ENCODE assay signal across 5 fruit fly cellular contexts in the genomic region with DNA sequence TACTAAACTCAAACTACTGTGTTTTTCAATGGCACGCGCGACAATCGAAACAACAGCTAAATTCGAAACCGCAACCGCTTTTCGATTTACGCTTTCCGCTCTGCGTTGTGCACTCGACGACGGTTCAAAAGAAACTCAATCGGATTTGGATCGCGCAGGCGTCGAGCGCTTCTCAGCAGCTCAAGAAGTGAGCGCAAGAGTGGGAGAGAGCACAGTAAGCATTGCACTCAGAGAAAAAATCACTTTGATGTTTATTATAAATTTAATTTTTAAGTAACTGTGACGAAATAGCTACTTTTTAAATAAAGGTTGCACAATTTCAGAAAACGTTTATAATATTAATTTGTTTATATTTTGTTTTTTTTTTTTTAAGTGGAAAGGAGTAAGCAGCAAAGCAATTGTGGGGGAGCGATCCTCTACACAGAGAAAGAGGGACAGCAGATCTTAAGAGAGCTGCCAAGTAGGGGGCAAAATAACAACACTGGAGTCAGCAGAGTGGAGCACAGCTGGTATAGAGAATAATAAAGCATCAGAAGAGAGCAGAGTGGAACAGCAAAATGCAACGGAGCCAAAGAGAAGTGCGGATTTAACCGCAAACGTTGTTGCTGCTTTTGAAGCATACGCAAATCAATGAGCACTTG.
A peak's percentile ranks its signal among the peaks of the same experiment; 100 is the strongest.
TF ChIP-seq lines count a peak whose summit lies in the region.

No protein-coding gene starts in this region.

- peak; percentile 67 for TF ChIP-seq CTCF in whole organism, embryonic (GFP tag; optimal IDR thresholded peaks at IDR 0.05; lab: Kevin White, UChicago)

TF ChIP-seq in whole organism, adult, 20 proteins besides CTCF, POLR2A, EP300 and RAD21 (continues in another document):
- TF ChIP-seq Hr96 (GFP tag; optimal IDR thresholded peaks at IDR 0.05; lab: Kevin White, UChicago) (peak; percentile 77), CG11617 (GFP tag; optimal IDR thresholded peaks at IDR 0.05; lab: Kevin White, UChicago) (peak; percentile 96), Mnt (GFP tag; optimal IDR thresholded peaks at IDR 0.05; lab: Kevin White, UChicago) (peak; percentile 88), CG33017 (tag; optimal IDR thresholded peaks at IDR 0.05; lab: Kevin White, UChicago) (peak; percentile 95), CG5204 (GFP tag; optimal IDR thresholded peaks at IDR 0.05; lab: Kevin White, UChicago) (peak; percentile 89), cic (GFP tag; optimal IDR thresholded peaks at IDR 0.05; lab: Kevin White, UChicago) (peak; percentile 54), tj (GFP tag; optimal IDR thresholded peaks at IDR 0.05; lab: Kevin White, UChicago) (peak; percentile 89), CG7101 (tag; optimal IDR thresholded peaks at IDR 0.05; lab: Kevin White, UChicago) (peak; percentile 98), CG1620 (GFP tag; optimal IDR thresholded peaks at IDR 0.05; lab: Kevin White, UChicago) (peak; percentile 91), Clk (GFP tag; optimal IDR thresholded peaks at IDR 0.05; lab: Kevin White, UChicago) (peak; percentile 90), cnc (optimal IDR thresholded peaks at IDR 0.05; lab: Kevin White, UChicago) (no peak), ovo (GFP tag; optimal IDR thresholded peaks at IDR 0.05; lab: Kevin White, UChicago) (peak; percentile 76), bab1 (GFP tag; optimal IDR thresholded peaks at IDR 0.05; lab: Kevin White, UChicago) (peak; percentile 98), pad (GFP tag; optimal IDR thresholded peaks at IDR 0.05; lab: Kevin White, UChicago) (peak; percentile 94), CG12768 (GFP tag; optimal IDR thresholded peaks at IDR 0.05; lab: Kevin White, UChicago) (peak; percentile 94), kay (GFP tag; lab: Kevin White, UChicago; ENCODE audit: borderline replicate concordance) (peak; percentile 97)

TF ChIP-seq in whole organism, embryonic, 481 proteins besides CTCF, POLR2A, EP300 and RAD21 (continues in another document):
- TF ChIP-seq zen (tag; optimal IDR thresholded peaks at IDR 0.05; lab: Kevin White, UChicago), result peak; percentile 98
- TF ChIP-seq Tbp (GFP tag; optimal IDR thresholded peaks at IDR 0.05; lab: Kevin White, UChicago), result no peak
- peak; percentile 93 for TF ChIP-seq CG12744 (GFP tag; optimal IDR thresholded peaks at IDR 0.05; lab: Kevin White, UChicago)
- TF ChIP-seq CG3407 (GFP tag; optimal IDR thresholded peaks at IDR 0.05; lab: Kevin White, UChicago), result peak; percentile 98
- peak; percentile 100 for TF ChIP-seq vvl (GFP tag; IDR thresholded peaks at IDR 0.05; lab: Robert Waterston, UW)
- peak; percentile 98 for TF ChIP-seq ken (GFP tag; IDR thresholded peaks at IDR 0.05; lab: Robert Waterston, UW)
- peak; percentile 98 for TF ChIP-seq sens-2 (GFP tag; IDR thresholded peaks at IDR 0.05; lab: Robert Waterston, UW)
- TF ChIP-seq CG11696 (GFP tag; IDR thresholded peaks at IDR 0.05; lab: Robert Waterston, UW), result peak; percentile 96
- peak; percentile 73 for TF ChIP-seq Nf-YC (tag; optimal IDR thresholded peaks at IDR 0.05; lab: Kevin White, UChicago)
- TF ChIP-seq CG14710 (tag; optimal IDR thresholded peaks at IDR 0.05; lab: Kevin White, UChicago), result peak; percentile 98
- peak; percentile 75 for TF ChIP-seq CG7786 (GFP tag; optimal IDR thresholded peaks at IDR 0.05; lab: Kevin White, UChicago)
- peak; percentile 96 for TF ChIP-seq Hmr (GFP tag; optimal IDR thresholded peaks at IDR 0.05; lab: Kevin White, UChicago)
- peak; percentile 95 for TF ChIP-seq CG3838 (GFP tag; optimal IDR thresholded peaks at IDR 0.05; lab: Kevin White, UChicago)
- TF ChIP-seq Sin3A (optimal IDR thresholded peaks at IDR 0.05; lab: Kevin White, UChicago), result no peak
- peak; percentile 67 for TF ChIP-seq zfh2 (GFP tag; optimal IDR thresholded peaks at IDR 0.05; lab: Kevin White, UChicago)
- TF ChIP-seq CG17186 (GFP tag; optimal IDR thresholded peaks at IDR 0.05; lab: Kevin White, UChicago), result peak; percentile 81
- peak; percentile 98 for TF ChIP-seq CG7839 (tag; optimal IDR thresholded peaks at IDR 0.05; lab: Kevin White, UChicago)

TF ChIP-seq in whole organism, prepupa, 60 proteins besides CTCF, POLR2A, EP300 and RAD21 (continues in another document):
- TF ChIP-seq Lpt (GFP tag; optimal IDR thresholded peaks at IDR 0.05; lab: Kevin White, UChicago) (peak; percentile 99), CG4318 (GFP tag; optimal IDR thresholded peaks at IDR 0.05; lab: Kevin White, UChicago) (peak; percentile 95), Hr39 (GFP tag; optimal IDR thresholded peaks at IDR 0.05; lab: Kevin White, UChicago) (peak; percentile 93), fd59A (GFP tag; optimal IDR thresholded peaks at IDR 0.05; lab: Kevin White, UChicago) (peak; percentile 96), fd85E (GFP tag; optimal IDR thresholded peaks at IDR 0.05; lab: Kevin White, UChicago) (peak; percentile 96), CG6808 (GFP tag; optimal IDR thresholded peaks at IDR 0.05; lab: Kevin White, UChicago) (peak; percentile 97), pdm3 (GFP tag; optimal IDR thresholded peaks at IDR 0.05; lab: Kevin White, UChicago) (peak; percentile 99), Hr4 (GFP tag; optimal IDR thresholded peaks at IDR 0.05; lab: Kevin White, UChicago) (peak; percentile 99), cyc (GFP tag; optimal IDR thresholded peaks at IDR 0.05; lab: Kevin White, UChicago) (peak; percentile 98), CG10631 (GFP tag; optimal IDR thresholded peaks at IDR 0.05; lab: Kevin White, UChicago) (peak; percentile 99), CG9139 (GFP tag; optimal IDR thresholded peaks at IDR 0.05; lab: Kevin White, UChicago) (peak; percentile 98), CG7368 (GFP tag; optimal IDR thresholded peaks at IDR 0.05; lab: Kevin White, UChicago) (peak; percentile 98), Blimp-1 (GFP tag; optimal IDR thresholded peaks at IDR 0.05; lab: Kevin White, UChicago) (peak; percentile 93), CG11294 (GFP tag; IDR thresholded peaks at IDR 0.05; lab: Robert Waterston, UW) (peak; percentile 99), esn (GFP tag; optimal IDR thresholded peaks at IDR 0.05; lab: Kevin White, UChicago) (peak; percentile 99), achi (GFP tag; optimal IDR thresholded peaks at IDR 0.05; lab: Kevin White, UChicago) (peak; percentile 99), CG6854 (GFP tag; optimal IDR thresholded peaks at IDR 0.05; lab: Kevin White, UChicago) (peak; percentile 97)

TF ChIP-seq in whole organism, pupa, 21 proteins besides CTCF, POLR2A, EP300 and RAD21 (continues in another document):
- TF ChIP-seq CG10348 (GFP tag; IDR thresholded peaks at IDR 0.05; lab: Robert Waterston, UW), result peak; percentile 93
- TF ChIP-seq Pif1B (GFP tag; optimal IDR thresholded peaks at IDR 0.05; lab: Kevin White, UChicago), result peak; percentile 100
- peak; percentile 100 for TF ChIP-seq CG12605 (GFP tag; IDR thresholded peaks at IDR 0.05; lab: Robert Waterston, UW)
- TF ChIP-seq Pif1A (GFP tag; optimal IDR thresholded peaks at IDR 0.05; lab: Kevin White, UChicago), result peak; percentile 99
- peak; percentile 99 for TF ChIP-seq CG4496 (GFP tag; IDR thresholded peaks at IDR 0.05; lab: Robert Waterston, UW)
- peak; percentile 99 for TF ChIP-seq rn (GFP tag; IDR thresholded peaks at IDR 0.05; lab: Robert Waterston, UW)
- peak; percentile 81 for TF ChIP-seq EcR (GFP tag; optimal IDR thresholded peaks at IDR 0.05; lab: Kevin White, UChicago)
- TF ChIP-seq CG14655 (GFP tag; optimal IDR thresholded peaks at IDR 0.05; lab: Kevin White, UChicago), result peak; percentile 99
- TF ChIP-seq CG34367 (tag; optimal IDR thresholded peaks at IDR 0.05; lab: Kevin White, UChicago), result peak; percentile 97
- peak; percentile 98 for TF ChIP-seq D1 (tag; optimal IDR thresholded peaks at IDR 0.05; lab: Kevin White, UChicago)
- peak; percentile 98 for TF ChIP-seq CG9948 (tag; optimal IDR thresholded peaks at IDR 0.05; lab: Kevin White, UChicago)
- peak; percentile 99 for TF ChIP-seq Ets98B (GFP tag; IDR thresholded peaks at IDR 0.05; lab: Robert Waterston, UW)
- peak; percentile 98 for TF ChIP-seq CG8159 (tag; optimal IDR thresholded peaks at IDR 0.05; lab: Kevin White, UChicago)
- peak; percentile 92 for TF ChIP-seq CG13204 (GFP tag; optimal IDR thresholded peaks at IDR 0.05; lab: Kevin White, UChicago)
- peak; percentile 98 for TF ChIP-seq CG8301 (tag; optimal IDR thresholded peaks at IDR 0.05; lab: Kevin White, UChicago)
- TF ChIP-seq gl (tag; optimal IDR thresholded peaks at IDR 0.05; lab: Kevin White, UChicago), result peak; percentile 93
- TF ChIP-seq CG17806 (tag; optimal IDR thresholded peaks at IDR 0.05; lab: Kevin White, UChicago), result peak; percentile 99
- peak; percentile 100 for TF ChIP-seq CG32121 (GFP tag; IDR thresholded peaks at IDR 0.05; lab: Robert Waterston, UW)
- peak; percentile 98 for TF ChIP-seq fd96Ca (GFP tag; IDR thresholded peaks at IDR 0.05; lab: Robert Waterston, UW)

TF ChIP-seq in whole organism, wandering third instar larva, 38 proteins besides CTCF, POLR2A, EP300 and RAD21 (continues in another document):
- TF ChIP-seq CG32264 (GFP tag; optimal IDR thresholded peaks at IDR 0.05; lab: Kevin White, UChicago), result peak; percentile 86
- TF ChIP-seq Hnf4 (GFP tag; optimal IDR thresholded peaks at IDR 0.05; lab: Kevin White, UChicago), result peak; percentile 98
- peak; percentile 98 for TF ChIP-seq br (GFP tag; optimal IDR thresholded peaks at IDR 0.05; lab: Kevin White, UChicago)
- no peak for TF ChIP-seq Abd-B (GFP tag; optimal IDR thresholded peaks at IDR 0.05; lab: Kevin White, UChicago)
- peak; percentile 93 for TF ChIP-seq tai (GFP tag; optimal IDR thresholded peaks at IDR 0.05; lab: Kevin White, UChicago)
- TF ChIP-seq Rel (GFP tag; optimal IDR thresholded peaks at IDR 0.05; lab: Kevin White, UChicago), result peak; percentile 98
- TF ChIP-seq Rel (tag; optimal IDR thresholded peaks at IDR 0.05; lab: Kevin White, UChicago), result peak; percentile 79
- peak; percentile 27 for TF ChIP-seq Dfd (GFP tag; optimal IDR thresholded peaks at IDR 0.05; lab: Kevin White, UChicago)
- TF ChIP-seq jim (GFP tag; optimal IDR thresholded peaks at IDR 0.05; lab: Kevin White, UChicago), result no peak
- no peak for TF ChIP-seq Hr78 (GFP tag; optimal IDR thresholded peaks at IDR 0.05; lab: Kevin White, UChicago)
- TF ChIP-seq CrebA (GFP tag; optimal IDR thresholded peaks at IDR 0.05; lab: Kevin White, UChicago; ENCODE audit: borderline replicate concordance), result peak; percentile 94
- no peak for TF ChIP-seq pan (optimal IDR thresholded peaks at IDR 0.05; lab: Kevin White, UChicago)
- peak; percentile 99 for TF ChIP-seq h (GFP tag; optimal IDR thresholded peaks at IDR 0.05; lab: Kevin White, UChicago)
- TF ChIP-seq fru (GFP tag; optimal IDR thresholded peaks at IDR 0.05; lab: Kevin White, UChicago), result peak; percentile 98
- peak; percentile 96 for TF ChIP-seq HLH106 (tag; optimal IDR thresholded peaks at IDR 0.05; lab: Kevin White, UChicago)
- TF ChIP-seq rgr (GFP tag; optimal IDR thresholded peaks at IDR 0.05; lab: Kevin White, UChicago), result peak; percentile 99
- TF ChIP-seq Jra (GFP tag; optimal IDR thresholded peaks at IDR 0.05; lab: Kevin White, UChicago), result peak; percentile 96
- peak; percentile 50 to 99 for TF ChIP-seq foxo (GFP tag; optimal IDR thresholded peaks at IDR 0.05; lab: Kevin White, UChicago)
- peak; percentile 97 for TF ChIP-seq ey (GFP tag; optimal IDR thresholded peaks at IDR 0.05; lab: Kevin White, UChicago)
- TF ChIP-seq usp (GFP tag; optimal IDR thresholded peaks at IDR 0.05; lab: Kevin White, UChicago), result no peak
- peak; percentile 97 for TF ChIP-seq sv (GFP tag; optimal IDR thresholded peaks at IDR 0.05; lab: Kevin White, UChicago)
- peak; percentile 98 for TF ChIP-seq psq (GFP tag; optimal IDR thresholded peaks at IDR 0.05; lab: Kevin White, UChicago)
